Worm (Caenorhabditis elegans) whole organism, late embryonic: ENCODE data around the gene T23B7.3.

Experiments used
- T23F11.4 ChIP-seq: fragments of 200-800 bp; sonication (Bioruptor generic); optimal IDR thresholded peaks from 2 replicates; lab custom pipeline; 2018; ENCODE audit warnings: mild to moderate bottlenecking, missing genetic modification characterization, missing compliant biosample characterization
- ama-1 ChIP-seq: fragments of 150-350 bp; optimal IDR thresholded peaks from 2 replicates; lab custom pipeline; 2014

ce11 chrII:4888527-4889487 is 38.8 kb downstream of the T23B7.3 start, which contains the start of gene pgm-1:
- no peak for TF ChIP-seq T23F11.4 (GFP tag; lab: Kevin White, UChicago)
- no peak for TF ChIP-seq ama-1 (lab: Kevin White, UChicago)
